Worm (Caenorhabditis elegans) whole organism, L1 larva: ENCODE results near the gene lpd-9.

Source experiments
- aly-2 ChIP-seq: fragments of 150-350 bp; optimal IDR thresholded peaks from 2 replicates; lab custom pipeline; 2014; ENCODE audit warnings: missing biosample characterization, missing genetic modification characterization
- ama-1 ChIP-seq: fragments of 150-350 bp; optimal IDR thresholded peaks from 2 replicates; lab custom pipeline; 2014
- ceh-82 ChIP-seq, 3 experiments: fragments of 150-350 bp in 1 of 3; sonication (generic microtip) in 2 of 3; optimal IDR thresholded peaks; 2 replicates each; lab custom pipeline; 2014 to 2017; ENCODE audit warnings: missing biosample characterization in 3 of 3, missing genetic modification characterization in 3 of 3
- dpl-1 ChIP-seq, 3 experiments: fragments of 150-350 bp in 2 of 3; sonication (generic microtip) in 1 of 3; optimal IDR thresholded peaks; 2 replicates each; lab custom pipeline; 2014 to 2017; ENCODE audit warnings: missing biosample characterization in 3 of 3, missing genetic modification characterization in 3 of 3, missing genetic modification reagents in 3 of 3
- fkh-10 ChIP-seq: sonication (generic microtip); optimal IDR thresholded peaks from 2 replicates; lab custom pipeline; 2017; ENCODE audit warnings: missing biosample characterization, missing genetic modification reagents, missing genetic modification characterization
- irx-1 ChIP-seq: sonication (generic microtip); optimal IDR thresholded peaks from 2 replicates; lab custom pipeline; 2016; ENCODE audit warnings: missing genetic modification characterization, missing compliant biosample characterization
- nhr-76 ChIP-seq: sonication (generic microtip); optimal IDR thresholded peaks from 2 replicates; lab custom pipeline; 2017; ENCODE audit warnings: missing biosample characterization, missing genetic modification characterization
- nhr-85 ChIP-seq: sonication (generic microtip); peaks from one replicate; lab custom pipeline; 2016; ENCODE audit warnings: missing genetic modification characterization, inconsistent platforms, missing compliant biosample characterization
- skn-1 ChIP-seq: fragments of 150-350 bp; optimal IDR thresholded peaks from 2 replicates; lab custom pipeline; 2014; ENCODE audit warnings: missing biosample characterization, missing genetic modification characterization
- unc-130 ChIP-seq: fragments of 150-350 bp; optimal IDR thresholded peaks from 2 replicates; lab custom pipeline; 2017; ENCODE audit warnings: missing biosample characterization, missing genetic modification characterization, inconsistent platforms
- xbp-1 ChIP-seq: sonication (generic microtip); optimal IDR thresholded peaks from 2 replicates; lab custom pipeline; 2016; ENCODE audit warnings: missing genetic modification characterization, missing compliant biosample characterization
- ztf-11 ChIP-seq, 2 experiments: sonication (generic microtip); optimal IDR thresholded peaks; 2 replicates each; lab custom pipeline; 2016 to 2017; ENCODE audit warnings: missing genetic modification characterization in 2 of 2, missing biosample characterization in 1 of 2, missing compliant biosample characterization in 1 of 2

DNA sequence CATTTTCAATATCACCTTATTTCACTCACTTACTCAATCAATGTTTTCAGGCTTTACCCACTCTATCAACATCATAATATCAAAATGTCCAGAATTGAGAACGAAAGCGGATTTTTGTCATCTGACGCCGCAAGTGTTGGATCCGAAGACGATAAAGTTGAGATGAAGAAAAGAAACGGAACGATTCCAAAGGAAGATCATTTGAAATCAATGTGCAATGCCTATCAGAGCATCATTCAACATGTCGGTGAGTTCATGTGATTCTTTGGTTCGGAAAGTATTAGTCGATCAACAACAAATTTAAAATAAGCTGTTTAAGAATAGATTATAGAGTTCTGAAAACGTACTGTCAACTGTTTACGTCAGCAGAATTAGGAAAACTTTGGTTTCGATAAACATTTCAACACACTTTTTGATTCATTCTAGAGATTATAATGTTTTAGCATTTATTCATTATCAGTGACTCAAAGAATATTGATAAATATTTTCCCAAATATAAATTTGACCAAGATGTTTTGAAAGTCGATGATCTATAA, 14.2 kb upstream of the lpd-9 start, which contains the start of gene cat-4:
- TF ChIP-seq ama-1 (no peak), irx-1 (tag; lab: Kevin White, UChicago) (no peak), ztf-11 (tag; optimal IDR thresholded peaks at IDR 0.05; lab: Kevin White, UChicago) (no peak), nhr-85 (no peak), aly-2 (no peak), ceh-82 (tag; optimal IDR thresholded peaks at IDR 0.05; lab: Kevin White, UChicago) (no peak), skn-1 (tag; lab: Kevin White, UChicago) (no peak), nhr-76 (tag; lab: Kevin White, UChicago) (no peak), unc-130 (tag; lab: Kevin White, UChicago) (no peak), dpl-1 (GFP tag; optimal IDR thresholded peaks at IDR 0.05; lab: Kevin White, UChicago) (no peak), xbp-1 (tag; lab: Kevin White, UChicago) (no peak), fkh-10 (GFP tag; lab: Kevin White, UChicago) (no peak)
